Fruit fly (Drosophila melanogaster) whole organism, prepupa: ENCODE results near the gene CG15262.

Experiments
- CG11902 ChIP-seq: fragments of 200-800 bp; sonication (Bioruptor generic); optimal IDR thresholded peaks from 3 replicates; lab custom pipeline; 2016; ENCODE audit warnings: missing biosample characterization, missing genetic modification characterization
- CG1621 ChIP-seq: fragments of 200-800 bp; sonication (Bioruptor generic); optimal IDR thresholded peaks from 3 replicates; lab custom pipeline; 2018; ENCODE audit warnings: missing biosample characterization, mild to moderate bottlenecking, missing genetic modification characterization
- Hr38 ChIP-seq: sonication (Bioruptor generic); optimal IDR thresholded peaks from 2 replicates; lab custom pipeline; 2016; ENCODE audit warnings: missing biosample characterization, missing genetic modification characterization
- Sox102F ChIP-seq: fragments of 200-800 bp; sonication (Bioruptor generic); optimal IDR thresholded peaks from 2 replicates; lab custom pipeline; 2016; ENCODE audit warnings: missing biosample characterization, mild to moderate bottlenecking, missing genetic modification characterization
- lz ChIP-seq: fragments of 200-800 bp; sonication (Bioruptor generic); optimal IDR thresholded peaks from 3 replicates; lab custom pipeline; 2016; ENCODE audit warnings: missing biosample characterization, missing genetic modification characterization
- salr ChIP-seq, 2 experiments: fragments of 200-800 bp; sonication (Bioruptor generic); optimal IDR thresholded peaks; 3 replicates each; lab custom pipeline; 2016 to 2018; ENCODE audit warnings: missing biosample characterization in 2 of 2, missing genetic modification characterization in 2 of 2, mild to moderate bottlenecking in 1 of 2
- vri ChIP-seq: fragments of 200-800 bp; sonication (Bioruptor generic); optimal IDR thresholded peaks from 3 replicates; lab custom pipeline; 2016; ENCODE audit warnings: missing biosample characterization, mild to moderate bottlenecking, missing genetic modification characterization

Gene CG15262

dm6 chr2L:15345295-15345694, 47.7 kb downstream of the CG15262 start (continued):
- no peak for TF ChIP-seq vri (GFP tag; lab: Kevin White, UChicago)
- TF ChIP-seq Sox102F (GFP tag; lab: Kevin White, UChicago) = no peak
- TF ChIP-seq lz (GFP tag; lab: Kevin White, UChicago) = no peak
- TF ChIP-seq salr (GFP tag; optimal IDR thresholded peaks at IDR 0.05; lab: Kevin White, UChicago) = no peak
- TF ChIP-seq CG1621 (tag; lab: Kevin White, UChicago) = no peak
- no peak for TF ChIP-seq Hr38
- TF ChIP-seq CG11902 = no peak
- TF ChIP-seq, all 60 proteins: peak for 11
